Fruit fly (Drosophila melanogaster): ENCODE data around the gene CG5160.

- no peak for TF ChIP-seq lola (GFP tag; optimal IDR thresholded peaks at IDR 0.05)
- TF ChIP-seq h (GFP tag; optimal IDR thresholded peaks at IDR 0.05), result no peak
- no peak for TF ChIP-seq jim (GFP tag; optimal IDR thresholded peaks at IDR 0.05)
- no peak for TF ChIP-seq ey (GFP tag; optimal IDR thresholded peaks at IDR 0.05)
- TF ChIP-seq sv (GFP tag; optimal IDR thresholded peaks at IDR 0.05), result no peak
- no peak for TF ChIP-seq fru (GFP tag; optimal IDR thresholded peaks at IDR 0.05)
- TF ChIP-seq Abd-B (GFP tag; optimal IDR thresholded peaks at IDR 0.05), result no peak
- no peak for TF ChIP-seq Rel (GFP tag; optimal IDR thresholded peaks at IDR 0.05)
- TF ChIP-seq Rel (tag; optimal IDR thresholded peaks at IDR 0.05), result no peak
- TF ChIP-seq dsf (GFP tag; optimal IDR thresholded peaks at IDR 0.05; ENCODE audit: borderline replicate concordance), result no peak
- no peak for TF ChIP-seq pan (optimal IDR thresholded peaks at IDR 0.05)
- TF ChIP-seq woc (GFP tag; optimal IDR thresholded peaks at IDR 0.05), result no peak
- no peak for TF ChIP-seq sage (GFP tag; optimal IDR thresholded peaks at IDR 0.05)
These were observed 31.8 kb upstream of the CG5160 start for dm6 chr2L:7430313-7430712.
